Fruit fly (Drosophila melanogaster) whole organism, larva: Measurements from ENCODE around the gene MED6.

Experiments
- noc ChIP-seq: fragments of 200-800 bp; sonication (Bioruptor generic); optimal IDR thresholded peaks from 3 replicates; lab custom pipeline; 2019; ENCODE audit warnings: missing biosample characterization, mild to moderate bottlenecking, missing genetic modification characterization, moderate library complexity

Gene MED6

DNA sequence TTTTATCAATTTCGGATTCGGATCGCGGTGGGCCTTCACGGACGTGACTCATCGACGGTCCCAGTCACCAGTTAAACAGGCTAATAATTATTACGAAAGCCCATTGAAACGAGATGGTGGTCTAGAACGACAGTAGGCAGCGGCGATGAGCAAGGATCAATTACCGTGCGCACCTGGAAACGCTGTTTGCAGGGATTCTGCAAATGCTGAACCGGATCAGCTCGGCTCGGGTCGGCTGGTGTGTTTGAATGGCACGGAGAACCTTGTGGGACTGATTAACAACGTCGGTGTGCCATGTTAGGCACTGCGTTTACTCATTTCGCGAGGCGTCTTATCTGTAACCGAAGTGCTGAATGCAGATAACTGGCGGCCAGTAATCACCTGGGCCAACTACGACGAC lies 5.4 kb upstream of the MED6 start, which contains the start of gene Whamy:
Gene Whamy, minus strand, starts transcription at position 273 of the 400 bp plus-strand sequence.
- peak; percentile 73 for TF ChIP-seq noc

- TF ChIP-seq noc: peak; percentile 97
Observed at dm6 chr3R:9771519-9771972, 2.8 kb upstream of the MED6 start, which contains the start of gene CG9471. CG9471 (minus strand) TSS chr3R:9771542.

dm6 chr3R:9770127-9770526 lies 1.3 kb upstream of the MED6 start:
- TF ChIP-seq noc: no peak

dm6 chr3R:9767620-9768592 lies 878 bp downstream of the MED6 start, which contains the start of gene Naa80:
Naa80 (plus strand) TSS chr3R:9767834.
- TF ChIP-seq noc: peak; percentile 49

DNA sequence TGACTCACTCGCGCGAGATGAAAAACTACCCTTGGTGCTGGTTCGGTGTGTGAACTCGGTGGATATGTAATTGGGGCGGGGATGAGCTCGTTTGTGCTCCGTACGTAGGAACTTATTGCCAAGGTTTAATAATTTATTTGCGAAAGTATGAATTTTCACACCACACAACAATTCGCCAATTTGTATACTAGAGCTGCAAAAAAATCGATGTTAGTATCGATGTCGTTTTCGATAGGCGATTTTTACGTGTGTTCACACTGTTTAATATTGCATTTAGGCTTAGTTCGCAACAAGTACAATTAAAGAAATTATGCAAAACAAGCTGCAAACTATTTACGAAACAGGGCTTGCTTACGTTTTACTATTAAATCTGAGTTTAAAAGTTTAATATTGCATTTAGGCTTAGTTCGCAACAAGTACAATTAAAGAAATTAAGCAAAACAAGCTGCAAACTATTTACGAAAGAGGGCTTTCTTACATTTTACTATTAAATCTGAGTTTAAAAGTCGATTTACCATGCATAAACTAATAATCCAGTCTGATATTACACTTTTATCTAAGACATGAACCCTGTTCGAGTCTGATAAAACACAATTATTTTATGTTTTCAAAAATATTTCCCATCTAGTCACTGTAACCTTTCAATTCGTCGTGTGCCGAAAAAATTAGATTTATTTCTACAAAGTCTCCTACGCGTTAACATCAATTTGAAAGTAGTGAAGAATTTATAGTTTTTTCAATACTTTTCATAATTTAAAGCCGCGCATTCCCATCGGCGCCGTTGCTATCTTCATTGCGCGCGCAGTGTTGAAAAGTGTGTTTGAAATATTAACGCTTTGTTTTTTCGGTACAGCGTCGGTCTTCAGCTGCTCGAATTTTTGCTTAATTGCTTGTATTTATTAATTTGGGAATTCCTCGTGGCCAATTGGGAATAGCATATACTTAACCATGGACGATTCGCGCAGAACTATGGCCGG lies 5.5 kb downstream of the MED6 start, which contains the start of the genes Snap24 and CG8478:
Gene Snap24, minus strand, starts transcription at position 196 of the 977 bp plus-strand sequence.
Gene CG8478, plus strand, starts transcription at position 696 of the 977 bp plus-strand sequence.
- no peak for TF ChIP-seq noc

DNA sequence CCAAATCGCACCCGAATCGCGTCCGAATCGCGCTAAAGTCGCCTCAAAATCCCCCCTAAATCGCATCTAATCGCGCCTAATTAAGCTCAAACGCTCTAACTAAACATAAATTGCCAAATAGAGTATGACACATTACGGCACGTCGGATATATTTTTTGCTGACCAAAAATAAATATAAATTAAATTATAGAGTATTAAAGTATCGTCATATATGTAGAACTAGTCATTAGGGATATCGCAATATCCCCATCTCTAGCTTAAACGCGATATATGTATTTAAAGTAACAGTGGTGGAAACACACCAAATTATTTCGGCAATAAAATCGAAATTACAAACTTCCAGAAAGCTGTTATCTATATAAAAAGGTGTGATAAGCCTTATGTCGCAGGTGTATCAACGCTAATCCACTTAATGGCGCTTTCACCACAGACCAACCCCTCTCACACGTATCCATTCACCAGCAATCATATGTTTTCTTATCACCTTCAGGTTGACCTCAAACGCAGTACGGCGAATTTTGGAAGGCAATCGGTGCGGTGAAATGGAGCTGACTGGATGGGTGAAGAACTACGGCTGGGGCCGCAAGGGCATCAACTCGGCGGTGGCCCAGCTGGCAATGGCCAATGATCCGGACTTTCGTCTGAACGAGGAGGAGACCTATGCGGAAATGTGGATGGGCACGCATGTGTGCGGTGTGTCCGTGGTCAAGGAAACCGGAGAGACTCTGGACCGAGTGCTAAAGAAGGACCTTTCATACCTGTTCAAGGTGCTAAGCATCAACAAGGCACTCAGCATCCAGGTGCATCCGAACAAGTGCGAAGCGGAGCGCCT lies 9.2 kb downstream of the MED6 start, which contains the start of gene Mpi:
Gene Mpi, plus strand, starts transcription at position 263 of the 832 bp plus-strand sequence.
- TF ChIP-seq noc: no peak

DNA sequence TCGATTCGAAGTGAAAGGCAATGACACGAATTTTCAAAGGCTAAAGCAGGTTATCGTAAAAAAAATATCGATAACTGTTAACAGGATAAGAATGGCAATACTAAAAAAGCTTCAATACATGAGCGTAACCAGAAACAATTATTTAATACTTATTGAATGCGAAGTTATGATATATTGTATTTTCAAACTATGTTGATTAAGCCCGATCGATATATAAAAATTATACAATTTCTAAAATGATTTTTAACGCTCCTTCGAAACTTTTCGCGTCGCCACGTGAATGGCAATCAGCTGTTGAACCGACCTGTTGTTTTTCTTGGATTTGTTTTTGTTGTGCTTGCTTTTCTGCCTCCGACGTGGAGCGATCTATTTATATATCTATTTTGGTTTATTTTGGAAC lies 12.6 kb downstream of the MED6 start, which contains the start of the genes Alg12 and Rpt3R:
Gene Alg12, plus strand, starts transcription at position 305 of the 400 bp plus-strand sequence.
Gene Rpt3R, minus strand, starts transcription at position 324 of the 400 bp plus-strand sequence.
- no peak for TF ChIP-seq noc

dm6 chr3R:9754487-9754886 lies 14.3 kb downstream of the MED6 start, which contains the start of gene Tti1:
Tti1 (minus strand) TSS chr3R:9754686.
- TF ChIP-seq noc: no peak

DNA sequence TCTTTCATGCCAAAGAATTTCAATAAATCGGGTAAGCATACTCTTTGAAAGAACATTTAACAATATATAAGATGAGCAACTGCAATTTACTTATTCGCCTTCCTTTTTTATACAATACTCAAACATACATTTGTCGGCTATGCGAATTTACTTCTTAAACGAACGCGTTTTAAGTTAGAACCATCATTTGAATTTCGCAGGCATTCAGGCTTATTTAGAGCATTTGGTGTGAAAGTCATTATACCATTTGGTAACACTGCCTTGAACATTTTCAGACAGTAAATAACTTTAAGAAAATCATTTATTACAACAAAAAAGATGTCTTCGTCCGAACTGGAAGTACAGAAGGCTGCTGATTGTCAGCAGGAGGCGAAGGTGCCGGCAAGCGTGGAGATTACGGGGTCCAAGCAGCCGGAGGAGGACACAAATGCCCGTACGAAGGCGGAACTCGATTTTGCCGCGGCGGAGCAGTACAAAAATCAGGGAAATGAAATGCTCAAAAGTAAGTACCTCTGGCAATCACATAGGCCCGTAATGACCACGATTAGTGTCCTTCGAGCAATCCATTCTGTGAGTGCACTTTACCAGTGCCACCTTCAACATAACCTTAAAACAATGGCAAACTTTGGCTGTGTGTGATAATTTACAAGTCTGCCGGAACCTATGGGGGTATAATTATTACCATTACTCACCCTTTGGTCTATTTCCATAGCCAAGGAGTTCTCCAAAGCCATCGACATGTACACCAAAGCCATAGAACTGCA lies 20.7 kb downstream of the MED6 start:
- no peak for TF ChIP-seq noc

DNA sequence ATGACTTTTGCATAAGTTTGCCTTT lies 21.1 kb downstream of the MED6 start, which contains the start of gene PpD3:
Gene PpD3, plus strand, starts transcription at position 1 of the 25 bp plus-strand sequence.
- TF ChIP-seq noc: no peak

DNA sequence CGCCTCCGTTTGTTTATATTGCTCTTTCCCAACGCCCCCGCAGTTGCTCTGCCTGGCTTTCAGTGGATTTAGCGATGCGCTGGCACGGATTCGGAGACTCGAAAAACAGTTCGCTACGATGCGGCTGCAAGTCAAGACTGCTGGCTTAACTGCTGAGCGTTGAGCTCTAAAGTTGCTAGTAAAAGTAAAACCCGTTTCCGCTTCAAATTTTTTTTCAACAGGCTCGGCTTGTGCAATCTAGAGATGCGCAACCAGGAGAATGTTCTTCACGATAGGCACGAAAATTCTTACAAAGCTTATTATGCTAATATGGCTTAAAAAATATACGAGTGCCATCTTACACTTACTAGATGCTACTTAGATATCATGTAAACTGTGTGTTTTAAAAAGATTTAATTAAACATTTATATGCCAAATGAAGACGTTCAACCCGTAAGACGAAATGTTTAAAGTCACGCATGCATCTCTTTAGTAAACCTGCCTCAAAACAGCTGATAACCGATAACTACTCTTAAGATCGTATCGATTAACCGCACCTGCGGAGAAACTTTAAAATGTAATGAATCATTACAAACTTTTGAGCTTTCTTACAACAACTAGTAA lies 21.4 kb downstream of the MED6 start, which contains the start of gene CG12948:
Gene CG12948, minus strand, starts transcription at position 473 of the 603 bp plus-strand sequence.
- no peak for TF ChIP-seq noc

- TF ChIP-seq noc: no peak
Observed at dm6 chr3R:9746267-9746666, 22.5 kb downstream of the MED6 start, which contains the start of gene CG34409. CG34409 (minus strand) TSS chr3R:9746367.

DNA sequence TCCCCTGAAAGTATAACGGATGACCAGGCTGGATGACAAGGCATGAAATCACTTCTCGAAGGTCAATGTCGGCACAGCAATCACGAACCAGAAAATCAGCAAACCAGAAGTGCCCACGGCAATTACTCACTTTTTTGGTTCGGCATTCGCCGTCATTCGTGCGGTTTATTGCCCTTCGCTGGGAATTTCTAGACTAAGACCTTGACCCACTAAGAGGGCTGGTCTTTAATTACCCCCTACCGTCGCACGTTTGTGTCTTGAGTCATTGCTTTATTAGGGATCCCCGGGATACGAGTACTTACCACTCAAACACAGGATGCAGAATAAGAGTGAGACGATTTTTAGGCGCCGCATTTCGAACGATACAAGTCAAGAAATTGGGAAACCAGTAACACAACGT lies 23.3 kb downstream of the MED6 start:
- TF ChIP-seq noc: no peak

DNA sequence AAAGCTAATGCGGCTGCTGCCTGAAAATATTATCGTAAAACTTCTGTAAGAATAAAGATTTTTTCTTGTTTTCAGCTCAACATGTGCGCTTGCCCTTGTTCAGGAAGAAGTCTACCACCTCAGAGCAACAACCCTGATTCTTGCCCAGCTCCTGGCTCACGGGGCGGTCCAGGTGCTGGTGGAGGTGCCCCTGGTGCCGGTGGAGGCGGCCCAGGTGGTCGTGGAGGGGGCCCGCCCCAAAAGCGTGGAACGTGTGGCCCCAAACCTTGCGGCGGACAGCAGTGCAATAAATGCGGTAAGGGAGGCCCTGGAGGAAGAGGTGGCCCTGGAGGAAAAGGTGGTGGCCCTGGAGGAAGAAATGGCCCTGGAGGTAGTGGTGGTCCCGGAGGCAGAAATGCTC lies 24.8 kb downstream of the MED6 start:
- no peak for TF ChIP-seq noc
